Worm (Caenorhabditis elegans): ENCODE measurements around the gene srg-55.

DNA sequence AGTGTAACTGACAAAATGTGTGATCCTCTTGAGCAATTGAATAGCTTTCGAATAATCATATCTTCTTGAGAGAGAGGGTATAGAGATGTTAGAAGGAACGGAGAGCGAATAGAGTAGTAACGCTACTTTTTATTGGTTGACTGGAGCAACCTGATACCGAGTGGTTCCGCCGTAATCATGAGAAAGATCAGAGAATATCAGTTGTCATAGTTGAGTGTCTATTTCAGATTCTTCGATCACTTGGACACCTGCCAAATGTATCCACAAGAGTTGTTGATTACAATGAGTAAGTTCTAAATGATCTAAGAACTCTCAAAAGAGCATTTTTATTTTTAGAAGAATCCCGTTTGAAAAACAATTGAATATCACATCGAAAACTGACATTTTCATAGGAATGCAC is 17.4 kb downstream of the srg-55 start:
- TF ChIP-seq tbx-37 (GFP tag; conservative IDR thresholded peaks at IDR 0.05) (no peak), ets-7 (tag; optimal IDR thresholded peaks at IDR 0.05) (no peak), sea-1 (GFP tag; conservative IDR thresholded peaks at IDR 0.05) (no peak), ama-1 (optimal IDR thresholded peaks at IDR 0.05) (no peak), aly-1 (tag; optimal IDR thresholded peaks at IDR 0.05) (no peak), pes-1 (GFP tag; IDR thresholded peaks at IDR 0.05) (no peak), B0310.2 (tag; optimal IDR thresholded peaks at IDR 0.05) (no peak), ceh-36 (tag; optimal IDR thresholded peaks at IDR 0.05) (no peak)

Data from whole organism, early embryonic.